Fruit fly (Drosophila melanogaster): ENCODE results near the gene CG1409.
A peak's percentile ranks its signal among the peaks of the same experiment; 100 is the strongest.

Gene CG1409

DNA sequence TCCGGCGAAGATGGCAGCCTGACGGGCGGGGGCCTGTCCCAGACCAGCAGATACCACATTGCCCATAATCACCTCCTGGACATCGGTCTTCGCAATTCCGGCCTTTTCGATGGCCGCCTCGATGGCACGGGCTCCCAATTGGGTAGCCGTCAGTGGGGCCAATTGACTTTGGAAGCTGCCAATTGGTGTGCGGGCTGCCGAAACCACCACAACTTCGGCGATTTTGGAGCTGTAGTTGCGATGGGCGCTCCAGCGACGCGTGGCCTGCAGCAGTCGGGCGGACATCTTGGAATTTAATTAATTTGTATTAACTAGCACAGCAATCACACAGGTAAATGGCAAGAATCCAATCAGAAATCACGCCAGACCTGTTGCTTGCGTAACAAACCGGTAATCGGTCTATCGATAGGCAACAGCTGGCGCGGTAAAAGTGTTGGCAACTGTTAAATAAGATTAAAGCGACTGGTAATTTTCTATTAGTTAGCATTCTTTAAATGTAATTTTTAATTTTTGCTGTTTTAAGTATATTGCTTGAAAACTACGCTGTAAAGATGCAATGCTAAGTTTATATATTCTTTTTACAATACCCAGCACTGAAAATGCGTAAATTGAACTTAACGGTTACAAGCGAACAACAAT is 30.5 kb downstream of the CG1409 start, which contains the start of gene Acat1 (continued):
- peak; percentile 46; the same call in 1 of the 2 replicates for TF ChIP-seq amos (GFP tag; IDR thresholded peaks at IDR 0.05; ENCODE audit: partially characterized antibody)
- TF ChIP-seq hbn (GFP tag; IDR thresholded peaks at IDR 0.05; ENCODE audit: partially characterized antibody): peak; percentile 18; the same call in 1 of the 2 replicates
- peak; percentile 56 for TF ChIP-seq Xbp1 (GFP tag; optimal IDR thresholded peaks at IDR 0.05)
- no peak for TF ChIP-seq fru (optimal IDR thresholded peaks at IDR 0.05)
- TF ChIP-seq wdn (GFP tag; IDR thresholded peaks at IDR 0.05): 0 out of 2 replicates have a peak, but pooled peaks have one; percentile 14
- peak in 1 of 3 experiments; percentile 30 for TF ChIP-seq lola (GFP tag; optimal IDR thresholded peaks at IDR 0.05)
- TF ChIP-seq CG12236 (GFP tag; optimal IDR thresholded peaks at IDR 0.05): peak; percentile 15
- TF ChIP-seq sna (GFP tag; IDR thresholded peaks at IDR 0.05; ENCODE audit: partially characterized antibody): 0 out of 2 replicates have a peak, but pooled peaks have one; percentile 29
- peak; percentile 61 for TF ChIP-seq PHDP (tag; optimal IDR thresholded peaks at IDR 0.05)
- no peak for TF ChIP-seq CG17912 (GFP tag; optimal IDR thresholded peaks at IDR 0.05)
- no peak for TF ChIP-seq CG15269 (tag; optimal IDR thresholded peaks at IDR 0.05)
- peak; percentile 2 for TF ChIP-seq maf-S (GFP tag; optimal IDR thresholded peaks at IDR 0.05)
- no peak for TF ChIP-seq pb (GFP tag; optimal IDR thresholded peaks at IDR 0.05)
- peak; percentile 40 for TF ChIP-seq CG7786 (GFP tag; optimal IDR thresholded peaks at IDR 0.05)
- no peak for TF ChIP-seq Gug (GFP tag; IDR thresholded peaks at IDR 0.05)
- TF ChIP-seq CG10543 (GFP tag; optimal IDR thresholded peaks at IDR 0.05): no peak
- TF ChIP-seq Sry-β (GFP tag; optimal IDR thresholded peaks at IDR 0.05): peak; percentile 49
- TF ChIP-seq pnt (GFP tag; optimal IDR thresholded peaks at IDR 0.05): peak; percentile 1
- TF ChIP-seq Drgx (GFP tag; IDR thresholded peaks at IDR 0.05): peak; percentile 62
- TF ChIP-seq sqz (GFP tag; optimal IDR thresholded peaks at IDR 0.05): no peak
- TF ChIP-seq CG17385 (GFP tag; optimal IDR thresholded peaks at IDR 0.05): no peak
- TF ChIP-seq tll (GFP tag; optimal IDR thresholded peaks at IDR 0.05): no peak
- peak; percentile 58; the same call in 2 of the 3 replicates for TF ChIP-seq CG34224 (GFP tag; IDR thresholded peaks at IDR 0.05; ENCODE audit: partially characterized antibody)
- peak; percentile 35 for TF ChIP-seq CG8388 (GFP tag; optimal IDR thresholded peaks at IDR 0.05)
- peak; percentile 48 for TF ChIP-seq CG10654 (GFP tag; optimal IDR thresholded peaks at IDR 0.05)
- peak; percentile 39 for TF ChIP-seq kay (GFP tag; optimal IDR thresholded peaks at IDR 0.05)
- peak; percentile 39 for TF ChIP-seq CG10979 (tag; optimal IDR thresholded peaks at IDR 0.05)
- 0 out of 2 replicates have a peak, but pooled peaks have one; percentile 42 for TF ChIP-seq ranshi (GFP tag; IDR thresholded peaks at IDR 0.05)
- TF ChIP-seq Blimp-1 (GFP tag; optimal IDR thresholded peaks at IDR 0.05): peak; percentile 64
- peak; percentile 35 for TF ChIP-seq fd96Cb (tag; optimal IDR thresholded peaks at IDR 0.05)
- peak; percentile 29 for TF ChIP-seq CG5245 (GFP tag; optimal IDR thresholded peaks at IDR 0.05)
- TF ChIP-seq Ets97D (GFP tag; optimal IDR thresholded peaks at IDR 0.05): peak; percentile 53
- TF ChIP-seq CG2678 (tag; optimal IDR thresholded peaks at IDR 0.05): peak; percentile 58
- no peak for TF ChIP-seq abd-A (tag; optimal IDR thresholded peaks at IDR 0.05)
- TF ChIP-seq Awh (GFP tag; IDR thresholded peaks at IDR 0.05): peak; percentile 47; the same call in 1 of the 2 replicates
- peak; percentile 83 for TF ChIP-seq vvl (GFP tag; IDR thresholded peaks at IDR 0.05)
- TF ChIP-seq CG7928 (GFP tag; optimal IDR thresholded peaks at IDR 0.05): no peak
- no peak for TF ChIP-seq pan (optimal IDR thresholded peaks at IDR 0.05)
- TF ChIP-seq pan (GFP tag; optimal IDR thresholded peaks at IDR 0.05 in 1 of 2, IDR thresholded peaks at IDR 0.05 in 1 of 2): peak in 1 of 2 experiments; percentile 61
- no peak for TF ChIP-seq Oaz (GFP tag; IDR thresholded peaks at IDR 0.05)
- no peak for TF ChIP-seq prd (optimal IDR thresholded peaks at IDR 0.05)
- TF ChIP-seq prd (GFP tag; IDR thresholded peaks at IDR 0.05): peak; percentile 72
- peak; percentile 25 for TF ChIP-seq Camta (GFP tag; optimal IDR thresholded peaks at IDR 0.05)
- TF ChIP-seq mirr (GFP tag; optimal IDR thresholded peaks at IDR 0.05): no peak
- peak; percentile 43 for TF ChIP-seq kah (GFP tag; optimal IDR thresholded peaks at IDR 0.05)
- TF ChIP-seq C15 (GFP tag; IDR thresholded peaks at IDR 0.05): no peak
- no peak for TF ChIP-seq Tbp (GFP tag; optimal IDR thresholded peaks at IDR 0.05)
- TF ChIP-seq hth (optimal IDR thresholded peaks at IDR 0.05): no peak
- TF ChIP-seq salm (tag; optimal IDR thresholded peaks at IDR 0.05): no peak
- peak; percentile 49 for TF ChIP-seq corto (GFP tag; optimal IDR thresholded peaks at IDR 0.05)

All from whole organism, embryonic.